Worm (Caenorhabditis elegans) whole organism, L2 larva: ENCODE data around the gene K09H11.9.

ENCODE experiments used
- C34F6.9 ChIP-seq: fragments of 150-350 bp; optimal IDR thresholded peaks from 2 replicates; lab custom pipeline; 2014; ENCODE audit warnings: missing biosample characterization, missing genetic modification characterization
- F13H6.1 ChIP-seq: sonication (generic microtip); optimal IDR thresholded peaks from 2 replicates; lab custom pipeline; 2016; ENCODE audit warnings: missing genetic modification characterization, missing compliant biosample characterization
- R02D3.7 ChIP-seq: fragments of 150-350 bp; optimal IDR thresholded peaks from 2 replicates; lab custom pipeline; 2014; ENCODE audit warnings: missing biosample characterization, missing genetic modification characterization
- Y55F3AM.14 ChIP-seq: fragments of 200-800 bp; sonication (Bioruptor generic); optimal IDR thresholded peaks from 2 replicates; lab custom pipeline; 2018; ENCODE audit warnings: mild to moderate bottlenecking, missing genetic modification characterization, missing compliant biosample characterization
- ZK546.5 ChIP-seq: sonication (generic microtip); optimal IDR thresholded peaks from 2 replicates; lab custom pipeline; 2017; ENCODE audit warnings: missing biosample characterization, missing genetic modification characterization
- alr-1 ChIP-seq: fragments of 150-350 bp; optimal IDR thresholded peaks from 2 replicates; lab custom pipeline; 2014; ENCODE audit warnings: missing biosample characterization, missing genetic modification characterization
- aly-2 ChIP-seq: fragments of 150-350 bp; optimal IDR thresholded peaks from 2 replicates; lab custom pipeline; 2014; ENCODE audit warnings: missing biosample characterization, missing genetic modification characterization
- ama-1 ChIP-seq: fragments of 150-350 bp; optimal IDR thresholded peaks from 2 replicates; lab custom pipeline; 2018; ENCODE audit warnings: inconsistent platforms
- blmp-1 ChIP-seq: sonication (generic microtip); optimal IDR thresholded peaks from 2 replicates; lab custom pipeline; 2017; ENCODE audit warnings: missing genetic modification characterization, mild to moderate bottlenecking, missing compliant biosample characterization, antibody characterized with exemption, moderate library complexity; ENCODE audit not compliant: insufficient read depth
- ceh-16 ChIP-seq: fragments of 150-350 bp; optimal IDR thresholded peaks from 2 replicates; lab custom pipeline; 2014; ENCODE audit warnings: missing biosample characterization, missing genetic modification characterization
- ceh-82 ChIP-seq: fragments of 150-350 bp; optimal IDR thresholded peaks from 2 replicates; lab custom pipeline; 2014; ENCODE audit warnings: missing biosample characterization, missing genetic modification characterization
- crh-2 ChIP-seq: sonication (generic microtip); optimal IDR thresholded peaks from 2 replicates; lab custom pipeline; 2017; ENCODE audit warnings: missing biosample characterization, missing genetic modification characterization
- egl-27 ChIP-seq: sonication (generic microtip); optimal IDR thresholded peaks from 3 replicates; lab custom pipeline; 2017; ENCODE audit warnings: missing biosample characterization, missing genetic modification reagents, missing genetic modification characterization
- elt-1 ChIP-seq: fragments of 150-350 bp; optimal IDR thresholded peaks from 2 replicates; lab custom pipeline; 2014; ENCODE audit warnings: missing biosample characterization, missing genetic modification characterization
- elt-3 ChIP-seq: sonication (generic microtip); optimal IDR thresholded peaks from 2 replicates; lab custom pipeline; 2017; ENCODE audit warnings: missing biosample characterization, missing genetic modification characterization
- fos-1 ChIP-seq: fragments of 150-350 bp; optimal IDR thresholded peaks from 2 replicates; lab custom pipeline; 2014; ENCODE audit warnings: missing biosample characterization, missing genetic modification characterization
- gmeb-1 ChIP-seq: fragments of 150-350 bp; optimal IDR thresholded peaks from 2 replicates; lab custom pipeline; 2014; ENCODE audit warnings: missing biosample characterization, missing genetic modification characterization
- lin-11 ChIP-seq: fragments of 150-350 bp; sonication (generic microtip); optimal IDR thresholded peaks from 2 replicates; lab custom pipeline; 2014; ENCODE audit warnings: missing biosample characterization, missing genetic modification characterization, inconsistent platforms, mixed read lengths
- lin-13 ChIP-seq: fragments of 150-350 bp; optimal IDR thresholded peaks from 2 replicates; lab custom pipeline; 2014; ENCODE audit warnings: missing biosample characterization, missing genetic modification reagents, missing genetic modification characterization
- lsy-2 ChIP-seq, 2 experiments: fragments of 150-350 bp in 1 of 2; sonication (generic microtip) in 1 of 2; optimal IDR thresholded peaks; 2 replicates each; lab custom pipeline; 2014 to 2017; ENCODE audit warnings: missing biosample characterization in 2 of 2, missing genetic modification characterization in 2 of 2
- mab-5 ChIP-seq: fragments of 150-350 bp; optimal IDR thresholded peaks from 2 replicates; lab custom pipeline; 2014; ENCODE audit warnings: missing biosample characterization, missing genetic modification characterization
- mbf-1 ChIP-seq: sonication (generic microtip); optimal IDR thresholded peaks from 2 replicates; lab custom pipeline; 2017; ENCODE audit warnings: missing biosample characterization, missing genetic modification characterization
- nhr-10 ChIP-seq: sonication (generic microtip); optimal IDR thresholded peaks from 2 replicates; lab custom pipeline; 2017; ENCODE audit warnings: missing biosample characterization, missing genetic modification characterization
- nhr-129 ChIP-seq: fragments of 150-350 bp; optimal IDR thresholded peaks from 2 replicates; lab custom pipeline; 2014; ENCODE audit warnings: missing biosample characterization, missing genetic modification characterization
- nhr-21 ChIP-seq: fragments of 150-350 bp; optimal IDR thresholded peaks from 2 replicates; lab custom pipeline; 2014; ENCODE audit warnings: missing biosample characterization, missing genetic modification characterization
- nhr-23 ChIP-seq: fragments of 150-350 bp; optimal IDR thresholded peaks from 2 replicates; lab custom pipeline; 2014; ENCODE audit warnings: missing biosample characterization, missing genetic modification reagents, missing genetic modification characterization
- nhr-237 ChIP-seq: fragments of 150-350 bp; optimal IDR thresholded peaks from 2 replicates; lab custom pipeline; 2014; ENCODE audit warnings: missing biosample characterization, missing genetic modification characterization
- nhr-25 ChIP-seq: fragments of 150-350 bp; sonication (generic microtip); optimal IDR thresholded peaks from 3 replicates; lab custom pipeline; 2014; ENCODE audit warnings: missing biosample characterization, missing genetic modification characterization
- nhr-6 ChIP-seq: fragments of 150-350 bp; optimal IDR thresholded peaks from 2 replicates; lab custom pipeline; 2014; ENCODE audit warnings: missing biosample characterization, missing genetic modification characterization
- peb-1 ChIP-seq: fragments of 150-350 bp; optimal IDR thresholded peaks from 2 replicates; lab custom pipeline; 2014; ENCODE audit warnings: missing biosample characterization, missing genetic modification characterization
- sem-4 ChIP-seq: fragments of 150-350 bp; optimal IDR thresholded peaks from 2 replicates; lab custom pipeline; 2014; ENCODE audit warnings: missing biosample characterization, missing genetic modification reagents, missing genetic modification characterization
- skn-1 ChIP-seq: sonication (generic microtip); optimal IDR thresholded peaks from 2 replicates; lab custom pipeline; 2017; ENCODE audit warnings: missing biosample characterization, missing genetic modification characterization
- sma-3 ChIP-seq: sonication (generic microtip); optimal IDR thresholded peaks from 2 replicates; lab custom pipeline; 2016; ENCODE audit warnings: missing genetic modification reagents, missing genetic modification characterization, missing compliant biosample characterization
- sma-9 ChIP-seq, 2 experiments: fragments of 150-350 bp in 1 of 2; sonication (generic microtip) in 1 of 2; optimal IDR thresholded peaks; 2 replicates each; lab custom pipeline; 2014 to 2016; ENCODE audit warnings: missing genetic modification characterization in 2 of 2, mild to moderate bottlenecking in 1 of 2, missing biosample characterization in 1 of 2, missing compliant biosample characterization in 1 of 2, missing genetic modification reagents in 1 of 2, moderate library complexity in 1 of 2
- unc-39 ChIP-seq: fragments of 150-350 bp; optimal IDR thresholded peaks from 2 replicates; lab custom pipeline; 2014; ENCODE audit warnings: missing biosample characterization, missing genetic modification characterization
- unc-55 ChIP-seq: fragments of 150-350 bp; sonication (generic microtip); optimal IDR thresholded peaks from 3 replicates; lab custom pipeline; 2014; ENCODE audit warnings: missing biosample characterization, missing genetic modification reagents, missing genetic modification characterization
- unc-62 ChIP-seq: fragments of 150-350 bp; optimal IDR thresholded peaks from 2 replicates; lab custom pipeline; 2014; ENCODE audit warnings: missing biosample characterization, missing genetic modification reagents, missing genetic modification characterization
- zag-1 ChIP-seq: fragments of 150-350 bp; optimal IDR thresholded peaks from 2 replicates; lab custom pipeline; 2014; ENCODE audit warnings: missing biosample characterization, missing genetic modification characterization
- ztf-1 ChIP-seq: fragments of 200-800 bp; sonication (Bioruptor generic); conservative IDR thresholded peaks from 2 replicates; pipeline ENCODE4 v1.3.6; 2022; ENCODE audit warnings: missing genetic modification characterization, missing compliant biosample characterization
- ztf-11 ChIP-seq: sonication (generic microtip); optimal IDR thresholded peaks from 2 replicates; lab custom pipeline; 2017; ENCODE audit warnings: missing biosample characterization, missing genetic modification characterization
- ztf-4 ChIP-seq: fragments of 150-350 bp; optimal IDR thresholded peaks from 2 replicates; lab custom pipeline; 2014; ENCODE audit warnings: missing biosample characterization, missing genetic modification characterization

The K09H11.9 gene

DNA sequence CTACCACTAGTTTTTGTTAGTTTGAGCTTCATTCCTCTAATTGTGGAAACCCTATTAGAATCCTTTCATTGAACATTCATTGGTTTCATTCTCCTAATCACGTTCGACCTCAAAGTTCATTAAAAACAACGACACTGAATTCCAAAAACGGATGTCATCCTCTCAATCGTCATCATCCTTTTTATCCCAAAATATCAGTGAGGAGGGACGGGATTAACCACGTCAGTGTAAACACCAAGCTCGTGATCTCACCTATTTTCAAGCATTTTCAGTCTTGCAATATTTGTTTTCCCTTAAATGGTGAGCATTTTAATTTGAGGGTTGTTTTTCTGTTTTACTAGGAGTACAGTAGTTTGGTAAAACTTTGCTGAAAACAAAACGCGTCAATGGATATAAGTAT, 11.9 kb downstream of the K09H11.9 start:
- TF ChIP-seq sem-4: no peak
- no peak for TF ChIP-seq nhr-25 (tag; lab: Kevin White, UChicago)
- TF ChIP-seq crh-2 (tag; lab: Kevin White, UChicago): no peak
- peak; percentile 5 for TF ChIP-seq sma-9 (GFP tag; optimal IDR thresholded peaks at IDR 0.05; lab: Kevin White, UChicago)
- no peak for TF ChIP-seq sma-9 (tag; optimal IDR thresholded peaks at IDR 0.05; lab: Kevin White, UChicago)
- no peak for TF ChIP-seq mbf-1 (tag; lab: Kevin White, UChicago)

DNA sequence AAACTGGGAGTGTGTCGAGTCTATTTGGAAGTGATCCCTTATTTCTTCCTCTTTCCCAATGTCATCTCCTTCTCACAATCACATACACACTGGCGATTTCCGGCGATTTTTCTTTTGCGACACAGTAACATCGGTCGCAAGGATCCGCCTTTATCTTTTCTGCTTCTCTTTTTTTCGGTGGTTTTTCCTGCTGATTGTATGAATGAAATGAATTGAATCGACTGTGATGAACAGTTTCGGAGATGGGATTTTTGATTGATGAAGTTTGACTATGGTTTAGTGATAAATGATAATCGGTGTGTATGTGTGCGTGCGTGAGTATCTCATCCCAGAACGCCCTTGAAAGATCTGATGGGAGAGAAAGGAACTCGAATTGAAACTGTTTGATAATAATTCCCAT, 15.3 kb downstream of the K09H11.9 start:
- TF ChIP-seq peb-1 (tag; lab: Kevin White, UChicago): no peak
- no peak for TF ChIP-seq gmeb-1
- TF ChIP-seq ama-1 (lab: Kevin White, UChicago): peak; percentile 57
- TF ChIP-seq blmp-1 (tag; lab: Kevin White, UChicago): peak; percentile 2
- TF ChIP-seq nhr-10: no peak
- TF ChIP-seq ztf-11 (tag; lab: Kevin White, UChicago): no peak
- TF ChIP-seq C34F6.9 (tag; lab: Kevin White, UChicago): no peak
- peak; percentile 18 for TF ChIP-seq egl-27 (tag; lab: Kevin White, UChicago)
- TF ChIP-seq aly-2: no peak
- TF ChIP-seq Y55F3AM.14 (GFP tag; lab: Kevin White, UChicago): no peak
- TF ChIP-seq ztf-4: no peak
- TF ChIP-seq F13H6.1 (tag; lab: Kevin White, UChicago): no peak
- TF ChIP-seq nhr-21 (tag; lab: Kevin White, UChicago): peak; percentile 80
- no peak for TF ChIP-seq lsy-2 (tag; optimal IDR thresholded peaks at IDR 0.05; lab: Kevin White, UChicago)
- no peak for TF ChIP-seq alr-1 (tag; lab: Kevin White, UChicago)
- TF ChIP-seq mbf-1 (tag; lab: Kevin White, UChicago): no peak
- TF ChIP-seq sma-3: peak; percentile 62
- no peak for TF ChIP-seq ceh-16 (tag; lab: Kevin White, UChicago)
- TF ChIP-seq unc-62 (GFP tag; lab: Kevin White, UChicago): no peak
- TF ChIP-seq elt-3 (tag; lab: Kevin White, UChicago): no peak
- no peak for TF ChIP-seq nhr-237 (tag; lab: Kevin White, UChicago)
- no peak for TF ChIP-seq elt-1 (tag; lab: Kevin White, UChicago)
- TF ChIP-seq lin-11: no peak
- peak; percentile 41 for TF ChIP-seq nhr-25 (tag; lab: Kevin White, UChicago)
- no peak for TF ChIP-seq ceh-82
- TF ChIP-seq unc-55 (GFP tag; lab: Kevin White, UChicago): no peak
- no peak for TF ChIP-seq ztf-1 (GFP tag; lab: Robert Waterston, UW)
- TF ChIP-seq skn-1: no peak
- no peak for TF ChIP-seq sem-4
- no peak for TF ChIP-seq nhr-6 (tag; lab: Kevin White, UChicago)
- TF ChIP-seq nhr-23 (tag; lab: Kevin White, UChicago): no peak
- TF ChIP-seq nhr-129 (tag; lab: Kevin White, UChicago): no peak
- no peak for TF ChIP-seq mab-5 (tag; lab: Kevin White, UChicago)
- TF ChIP-seq crh-2 (tag; lab: Kevin White, UChicago): no peak
- no peak for TF ChIP-seq zag-1 (tag; lab: Kevin White, UChicago)
- TF ChIP-seq unc-39 (tag; lab: Kevin White, UChicago): no peak
- TF ChIP-seq lin-13: no peak
- TF ChIP-seq sma-9 (GFP tag; optimal IDR thresholded peaks at IDR 0.05; lab: Kevin White, UChicago): peak; percentile 58
- TF ChIP-seq sma-9 (tag; optimal IDR thresholded peaks at IDR 0.05; lab: Kevin White, UChicago): no peak
- no peak for TF ChIP-seq R02D3.7
- TF ChIP-seq, all 48 proteins: peak for 7

DNA sequence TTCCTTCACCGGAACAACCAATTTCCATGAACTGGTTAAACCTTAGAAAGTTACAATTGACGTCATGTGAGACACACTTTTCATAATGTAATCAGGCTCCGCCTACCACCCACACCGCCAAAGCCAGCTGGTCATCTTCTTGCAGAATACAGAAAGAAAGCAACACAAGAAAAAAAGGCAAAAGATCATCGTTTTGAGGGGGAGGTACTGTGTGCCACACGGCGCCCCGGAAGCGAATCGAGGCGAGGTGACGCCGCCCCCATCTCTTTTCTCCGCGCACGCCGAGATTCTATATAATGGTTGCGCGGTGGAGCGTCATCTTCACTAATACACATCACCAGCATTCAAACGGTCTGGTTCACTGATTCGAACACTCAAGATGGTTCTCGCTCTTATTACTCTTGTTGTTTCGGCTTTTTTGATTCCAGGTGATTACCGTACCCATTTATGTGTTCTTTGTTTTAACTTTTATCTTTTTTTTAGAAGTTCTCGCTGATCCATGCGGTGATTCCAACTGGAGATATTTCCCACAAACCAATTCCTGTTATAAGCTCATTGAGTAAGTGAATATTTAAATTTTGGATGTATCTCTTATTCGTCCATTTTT, 16.5 kb downstream of the K09H11.9 start, which contains the start of gene clec-1:
Gene clec-1, plus strand, starts transcription at position 320 of the 607 bp plus-strand sequence.
- TF ChIP-seq ZK546.5: no peak
- no peak for TF ChIP-seq zag-1 (tag; lab: Kevin White, UChicago)
- no peak for TF ChIP-seq lin-11
- peak; percentile 19 for TF ChIP-seq sma-3
- no peak for TF ChIP-seq alr-1 (tag; lab: Kevin White, UChicago)
- TF ChIP-seq fos-1: no peak
- no peak for TF ChIP-seq Y55F3AM.14 (GFP tag; lab: Kevin White, UChicago)
